Fruit fly (Drosophila melanogaster): ENCODE measurements around the gene ATP7.

ATP7 gene

dm6 chrX:11857522-11858438, 3.0 kb downstream of the ATP7 start (continued):
- TF ChIP-seq CG31627 (GFP tag; optimal IDR thresholded peaks at IDR 0.05) = peak; percentile 81
- peak; percentile 95 for TF ChIP-seq CG32006 (GFP tag; optimal IDR thresholded peaks at IDR 0.05)
- TF ChIP-seq fkh (GFP tag; optimal IDR thresholded peaks at IDR 0.05) = peak; percentile 2
- peak; percentile 90 for TF ChIP-seq Ets96B (tag; optimal IDR thresholded peaks at IDR 0.05)
- peak; percentile 67 for TF ChIP-seq fd85E (GFP tag; optimal IDR thresholded peaks at IDR 0.05)
- peak; percentile 98 for TF ChIP-seq CG6163 (GFP tag; IDR thresholded peaks at IDR 0.05)
- peak; percentile 75 for TF ChIP-seq Smox (GFP tag; optimal IDR thresholded peaks at IDR 0.05)
- peak; percentile 94 for TF ChIP-seq Eip75B (GFP tag; optimal IDR thresholded peaks at IDR 0.05)
- TF ChIP-seq CG3919 (GFP tag; optimal IDR thresholded peaks at IDR 0.05) = peak; percentile 93
- TF ChIP-seq Met (GFP tag; optimal IDR thresholded peaks at IDR 0.05) = peak; percentile 82
- peak; percentile 0 for TF ChIP-seq Eip93F (GFP tag; optimal IDR thresholded peaks at IDR 0.05)
- peak; percentile 96 for TF ChIP-seq Hr4 (GFP tag; optimal IDR thresholded peaks at IDR 0.05)
- TF ChIP-seq CG11902 (GFP tag; optimal IDR thresholded peaks at IDR 0.05) = peak; percentile 77
- peak; percentile 90 for TF ChIP-seq achi (GFP tag; optimal IDR thresholded peaks at IDR 0.05)
- peak; percentile 93 for TF ChIP-seq CG6276 (GFP tag; optimal IDR thresholded peaks at IDR 0.05)
- TF ChIP-seq Gug (GFP tag; IDR thresholded peaks at IDR 0.05) = peak; percentile 95
- peak; percentile 91 for TF ChIP-seq dac (GFP tag; optimal IDR thresholded peaks at IDR 0.05)
- TF ChIP-seq CG16779 (tag; optimal IDR thresholded peaks at IDR 0.05) = peak; percentile 89
- peak; percentile 88 for TF ChIP-seq svp (GFP tag)
- peak; percentile 88 for TF ChIP-seq lz (GFP tag; optimal IDR thresholded peaks at IDR 0.05)
- TF ChIP-seq Eip78C (GFP tag) = peak; percentile 99

- TF ChIP-seq CG11294 (GFP tag; IDR thresholded peaks at IDR 0.05) (no peak), Blimp-1 (GFP tag; optimal IDR thresholded peaks at IDR 0.05) (no peak), esn (GFP tag; optimal IDR thresholded peaks at IDR 0.05) (no peak), ss (GFP tag; optimal IDR thresholded peaks at IDR 0.05) (no peak), fkh (GFP tag; optimal IDR thresholded peaks at IDR 0.05) (peak; percentile 28), OdsH (GFP tag; optimal IDR thresholded peaks at IDR 0.05) (no peak), acj6 (GFP tag; optimal IDR thresholded peaks at IDR 0.05) (no peak), salr (GFP tag; optimal IDR thresholded peaks at IDR 0.05) (no peak), Sox14 (GFP tag; optimal IDR thresholded peaks at IDR 0.05) (no peak), Hr39 (GFP tag; optimal IDR thresholded peaks at IDR 0.05) (no peak), Hr4 (GFP tag; optimal IDR thresholded peaks at IDR 0.05) (no peak), Eip78C (GFP tag) (peak; percentile 56)
These were observed 3.6 kb downstream of the ATP7 start for dm6 chrX:11858439-11858813.

dm6 chrX:11868866-11869265, 14.0 kb downstream of the ATP7 start, which contains the start of the genes Nrd1 and CG1847:
TSS of gene Nrd1 (minus strand) at chrX:11868893.
TSS of gene CG1847 (plus strand) at chrX:11869170.
- TF ChIP-seq esn (GFP tag; optimal IDR thresholded peaks at IDR 0.05) (no peak), net (GFP tag; optimal IDR thresholded peaks at IDR 0.05) (no peak), Ets21C (GFP tag; optimal IDR thresholded peaks at IDR 0.05) (no peak), CG3919 (GFP tag; optimal IDR thresholded peaks at IDR 0.05) (no peak), cyc (GFP tag; optimal IDR thresholded peaks at IDR 0.05) (no peak), CG15336 (GFP tag; IDR thresholded peaks at IDR 0.05) (no peak), Eip75B (GFP tag; optimal IDR thresholded peaks at IDR 0.05) (no peak), svp (GFP tag) (no peak), fd59A (GFP tag; optimal IDR thresholded peaks at IDR 0.05) (no peak), CG7368 (GFP tag; optimal IDR thresholded peaks at IDR 0.05) (no peak), acj6 (GFP tag; optimal IDR thresholded peaks at IDR 0.05) (no peak), dsx (GFP tag; optimal IDR thresholded peaks at IDR 0.05; ENCODE audit: poor library complexity, severe bottlenecking) (no peak), eg (GFP tag; IDR thresholded peaks at IDR 0.05) (no peak), OdsH (GFP tag; optimal IDR thresholded peaks at IDR 0.05) (no peak), CG1621 (tag; optimal IDR thresholded peaks at IDR 0.05) (no peak), Eip93F (GFP tag; optimal IDR thresholded peaks at IDR 0.05) (no peak)

Data from whole organism, prepupa.